Fruit fly (Drosophila melanogaster) whole organism, embryonic: ENCODE data around the gene Exn.

ENCODE experiments used
- BEAF-32 ChIP-seq: fragments of 200-800 bp; sonication (Bioruptor generic); optimal IDR thresholded peaks from 3 replicates; lab custom pipeline; 2017; ENCODE audit warnings: missing biosample characterization, missing genetic modification characterization, mild to moderate bottlenecking, moderate library complexity, missing genetic modification reagents
- BtbVII ChIP-seq: fragments of 200-800 bp; sonication (Bioruptor generic); optimal IDR thresholded peaks from 3 replicates; lab custom pipeline; 2017; ENCODE audit warnings: missing biosample characterization, mild to moderate bottlenecking, missing genetic modification characterization
- Bteb2 ChIP-seq: fragments of 200-800 bp; sonication (Bioruptor generic); optimal IDR thresholded peaks from 2 replicates; lab custom pipeline; 2016; ENCODE audit warnings: missing biosample characterization, missing genetic modification characterization
- CG11456 ChIP-seq: fragments of 200-800 bp; sonication (Bioruptor generic); IDR thresholded peaks from 3 replicates; pipeline ENCODE4 v1.3.6; 2022; ENCODE audit warnings: missing biosample characterization, missing genetic modification characterization
- CG13287 ChIP-seq: fragments of 200-800 bp; sonication (Bioruptor generic); IDR thresholded peaks from 2 replicates; pipeline ENCODE4 v1.3.6; 2022; ENCODE audit warnings: missing biosample characterization, missing genetic modification characterization; ENCODE audit not compliant: partially characterized antibody
- CG14050 ChIP-seq: fragments of 200-800 bp; sonication (Bioruptor generic); IDR thresholded peaks from 3 replicates; pipeline ENCODE4 v1.3.6; 2022; ENCODE audit warnings: missing biosample characterization, missing genetic modification characterization
- CG14860 ChIP-seq: fragments of 200-800 bp; sonication (Bioruptor generic); IDR thresholded peaks from 3 replicates; pipeline ENCODE4 v1.3.6; 2022; ENCODE audit warnings: missing biosample characterization, missing genetic modification characterization; ENCODE audit not compliant: partially characterized antibody
- CG17328 ChIP-seq: fragments of 200-800 bp; sonication (Bioruptor generic); IDR thresholded peaks from 2 replicates; pipeline ENCODE4 v1.3.6; 2022; ENCODE audit warnings: missing biosample characterization, missing genetic modification characterization
- CG2116 ChIP-seq: fragments of 200-800 bp; sonication (Bioruptor generic); optimal IDR thresholded peaks from 3 replicates; lab custom pipeline; 2018; ENCODE audit warnings: missing biosample characterization, mild to moderate bottlenecking, missing genetic modification characterization
- CG32772 ChIP-seq: fragments of 200-800 bp; sonication (Bioruptor generic); IDR thresholded peaks from 2 replicates; pipeline ENCODE4 v1.3.6; 2022; ENCODE audit warnings: missing biosample characterization, missing genetic modification characterization
- CG34224 ChIP-seq: fragments of 200-800 bp; sonication (Bioruptor generic); IDR thresholded peaks from 3 replicates; pipeline ENCODE4 v1.3.6; 2022; ENCODE audit warnings: missing biosample characterization, missing genetic modification characterization; ENCODE audit not compliant: partially characterized antibody
- CG7928 ChIP-seq: fragments of 200-800 bp; sonication (Bioruptor generic); optimal IDR thresholded peaks from 2 replicates; lab custom pipeline; 2017; ENCODE audit warnings: missing biosample characterization, mild to moderate bottlenecking, missing genetic modification characterization
- CG8924 ChIP-seq: fragments of 200-800 bp; optimal IDR thresholded peaks from 3 replicates; lab custom pipeline; 2019; ENCODE audit warnings: missing biosample characterization, mild to moderate bottlenecking, missing genetic modification characterization, moderate library complexity
- CG9215 ChIP-seq: fragments of 200-800 bp; sonication (Bioruptor generic); IDR thresholded peaks from 2 replicates; pipeline ENCODE4 v1.3.6; 2022; ENCODE audit warnings: missing biosample characterization, missing genetic modification characterization
- Camta ChIP-seq: fragments of 200-800 bp; sonication (Bioruptor generic); optimal IDR thresholded peaks from 2 replicates; lab custom pipeline; 2016; ENCODE audit warnings: missing biosample characterization, missing genetic modification characterization
- Dll ChIP-seq: fragments of 200-800 bp; sonication (Bioruptor generic); IDR thresholded peaks from 4 replicates; pipeline ENCODE4 v1.3.6; 2022; ENCODE audit warnings: missing biosample characterization, missing genetic modification characterization; ENCODE audit not compliant: partially characterized antibody
- Dp ChIP-seq: fragments of 200-800 bp; sonication (Bioruptor generic); optimal IDR thresholded peaks from 2 replicates; lab custom pipeline; 2018; ENCODE audit warnings: missing biosample characterization, mild to moderate bottlenecking, missing genetic modification characterization, moderate library complexity
- Dref ChIP-seq: fragments of 200-800 bp; sonication (Bioruptor generic); IDR thresholded peaks from 2 replicates; pipeline ENCODE4 v1.3.6; 2022; ENCODE audit warnings: missing biosample characterization, missing genetic modification characterization
- Fer1 ChIP-seq: fragments of 200-800 bp; sonication (Bioruptor generic); optimal IDR thresholded peaks from 2 replicates; lab custom pipeline; 2017; ENCODE audit warnings: missing biosample characterization, mild to moderate bottlenecking, missing genetic modification characterization
- HLH4C ChIP-seq: fragments of 200-800 bp; sonication (Bioruptor generic); IDR thresholded peaks from 3 replicates; pipeline ENCODE4 v1.3.6; 2022; ENCODE audit warnings: missing biosample characterization, missing genetic modification characterization; ENCODE audit not compliant: partially characterized antibody
- Jarid2 ChIP-seq: fragments of 200-800 bp; sonication (Bioruptor generic); optimal IDR thresholded peaks from 3 replicates; lab custom pipeline; 2017; ENCODE audit warnings: mild to moderate bottlenecking, missing biosample characterization, missing genetic modification reagents, missing genetic modification characterization
- Lim3 ChIP-seq: fragments of 200-800 bp; sonication (Bioruptor generic); IDR thresholded peaks from 2 replicates; pipeline ENCODE4 v1.3.6; 2022; ENCODE audit warnings: missing biosample characterization, missing genetic modification characterization
- Mad ChIP-seq: fragments of 200-800 bp; sonication (Bioruptor generic); optimal IDR thresholded peaks from 2 replicates; lab custom pipeline; 2016; ENCODE audit warnings: missing biosample characterization, missing genetic modification characterization
- Meics ChIP-seq: fragments of 200-800 bp; sonication (Bioruptor generic); optimal IDR thresholded peaks from 2 replicates; lab custom pipeline; 2017; ENCODE audit warnings: missing biosample characterization, mild to moderate bottlenecking, missing genetic modification characterization
- Scr ChIP-seq: fragments of 200-800 bp; sonication (Bioruptor generic); IDR thresholded peaks from 2 replicates; pipeline ENCODE4 v1.3.6; 2022; ENCODE audit warnings: missing biosample characterization, missing genetic modification characterization; ENCODE audit not compliant: partially characterized antibody
- Vsx1 ChIP-seq: fragments of 200-800 bp; sonication (Bioruptor generic); optimal IDR thresholded peaks from 2 replicates; lab custom pipeline; 2017; ENCODE audit warnings: missing biosample characterization, mild to moderate bottlenecking, missing genetic modification characterization, missing genetic modification reagents
- ato ChIP-seq: fragments of 200-800 bp; sonication (Bioruptor generic); IDR thresholded peaks from 2 replicates; pipeline ENCODE4 v1.3.6; 2022; ENCODE audit warnings: missing biosample characterization, missing genetic modification characterization; ENCODE audit not compliant: partially characterized antibody
- bigmax ChIP-seq: fragments of 200-800 bp; sonication (Bioruptor generic); optimal IDR thresholded peaks from 2 replicates; lab custom pipeline; 2018; ENCODE audit warnings: missing biosample characterization, mild to moderate bottlenecking, missing genetic modification characterization
- bowl ChIP-seq: fragments of 200-800 bp; sonication (Bioruptor generic); IDR thresholded peaks from 2 replicates; pipeline ENCODE4 v1.3.6; 2022; ENCODE audit warnings: missing biosample characterization, missing genetic modification characterization
- corto ChIP-seq: fragments of 200-800 bp; sonication (Bioruptor generic); optimal IDR thresholded peaks from 2 replicates; lab custom pipeline; 2016; ENCODE audit warnings: missing biosample characterization, mild to moderate bottlenecking, missing genetic modification characterization, moderate library complexity
- dpn ChIP-seq, 2 experiments: fragments of 200-800 bp; sonication (Bioruptor generic); optimal IDR thresholded peaks; 3 replicates each; lab custom pipeline; 2016; ENCODE audit warnings: missing biosample characterization in 2 of 2, missing genetic modification characterization in 2 of 2
- dysf ChIP-seq: fragments of 200-800 bp; sonication (Bioruptor generic); IDR thresholded peaks from 3 replicates; pipeline ENCODE4 v1.3.6; 2022; ENCODE audit warnings: missing biosample characterization, missing genetic modification characterization
- en ChIP-seq: fragments of 200-800 bp; sonication (Bioruptor generic); optimal IDR thresholded peaks from 2 replicates; lab custom pipeline; 2016; ENCODE audit warnings: missing biosample characterization, missing genetic modification characterization
- hb ChIP-seq: fragments of 200-800 bp; sonication (Bioruptor generic); IDR thresholded peaks from 3 replicates; pipeline ENCODE4 v1.3.6; 2022; ENCODE audit warnings: missing biosample characterization, missing genetic modification characterization; ENCODE audit not compliant: partially characterized antibody
- hbn ChIP-seq: fragments of 200-800 bp; sonication (Bioruptor generic); IDR thresholded peaks from 2 replicates; pipeline ENCODE4 v1.3.6; 2022; ENCODE audit warnings: missing biosample characterization, missing genetic modification characterization; ENCODE audit not compliant: partially characterized antibody
- ken ChIP-seq: fragments of 200-800 bp; sonication (Bioruptor generic); IDR thresholded peaks from 3 replicates; pipeline ENCODE4 v1.3.6; 2022; ENCODE audit warnings: missing biosample characterization, missing genetic modification characterization
- mirr ChIP-seq: fragments of 200-800 bp; sonication (Bioruptor generic); optimal IDR thresholded peaks from 3 replicates; lab custom pipeline; 2018; ENCODE audit warnings: missing biosample characterization, mild to moderate bottlenecking, missing genetic modification characterization
- nerfin-2 ChIP-seq: fragments of 200-800 bp; sonication (Bioruptor generic); IDR thresholded peaks from 2 replicates; pipeline ENCODE4 v1.3.6; 2022; ENCODE audit warnings: missing biosample characterization, missing genetic modification characterization; ENCODE audit not compliant: partially characterized antibody
- p53 ChIP-seq: fragments of 200-800 bp; sonication (Bioruptor generic); optimal IDR thresholded peaks from 2 replicates; lab custom pipeline; 2016; ENCODE audit warnings: missing biosample characterization, missing genetic modification characterization
- pb ChIP-seq: fragments of 200-800 bp; sonication (Bioruptor generic); optimal IDR thresholded peaks from 3 replicates; lab custom pipeline; 2016; ENCODE audit warnings: missing biosample characterization, missing genetic modification characterization
- run ChIP-seq: fragments of 200-800 bp; sonication (Bioruptor generic); optimal IDR thresholded peaks from 3 replicates; lab custom pipeline; 2018; ENCODE audit warnings: missing biosample characterization, mild to moderate bottlenecking, missing genetic modification characterization
- sna ChIP-seq: fragments of 200-800 bp; sonication (Bioruptor generic); IDR thresholded peaks from 2 replicates; pipeline ENCODE4 v1.3.6; 2022; ENCODE audit warnings: missing biosample characterization, missing genetic modification characterization; ENCODE audit not compliant: partially characterized antibody
- sr ChIP-seq: fragments of 200-800 bp; sonication (Bioruptor generic); IDR thresholded peaks from 3 replicates; pipeline ENCODE4 v1.3.6; 2022; ENCODE audit warnings: missing biosample characterization, missing genetic modification characterization
- sug ChIP-seq: fragments of 200-800 bp; optimal IDR thresholded peaks from 2 replicates; lab custom pipeline; 2019; ENCODE audit warnings: missing biosample characterization, mild to moderate bottlenecking, missing genetic modification characterization, moderate library complexity
- tna ChIP-seq: fragments of 200-800 bp; sonication (Bioruptor generic); IDR thresholded peaks from 2 replicates; pipeline ENCODE4 v1.3.6; 2022; ENCODE audit warnings: missing biosample characterization, missing genetic modification characterization; ENCODE audit not compliant: partially characterized antibody
- unc-4 ChIP-seq: fragments of 200-800 bp; sonication (Bioruptor generic); IDR thresholded peaks from 2 replicates; pipeline ENCODE4 v1.3.6; 2022; ENCODE audit warnings: missing biosample characterization, missing genetic modification characterization; ENCODE audit not compliant: partially characterized antibody
- vfl ChIP-seq: fragments of 200-800 bp; sonication (Bioruptor generic); optimal IDR thresholded peaks from 2 replicates; lab custom pipeline; 2016; ENCODE audit warnings: missing biosample characterization, missing genetic modification characterization
- yki ChIP-seq: fragments of >200 bp; optimal IDR thresholded peaks from 3 replicates; lab custom pipeline; 2018

The Exn gene

DNA sequence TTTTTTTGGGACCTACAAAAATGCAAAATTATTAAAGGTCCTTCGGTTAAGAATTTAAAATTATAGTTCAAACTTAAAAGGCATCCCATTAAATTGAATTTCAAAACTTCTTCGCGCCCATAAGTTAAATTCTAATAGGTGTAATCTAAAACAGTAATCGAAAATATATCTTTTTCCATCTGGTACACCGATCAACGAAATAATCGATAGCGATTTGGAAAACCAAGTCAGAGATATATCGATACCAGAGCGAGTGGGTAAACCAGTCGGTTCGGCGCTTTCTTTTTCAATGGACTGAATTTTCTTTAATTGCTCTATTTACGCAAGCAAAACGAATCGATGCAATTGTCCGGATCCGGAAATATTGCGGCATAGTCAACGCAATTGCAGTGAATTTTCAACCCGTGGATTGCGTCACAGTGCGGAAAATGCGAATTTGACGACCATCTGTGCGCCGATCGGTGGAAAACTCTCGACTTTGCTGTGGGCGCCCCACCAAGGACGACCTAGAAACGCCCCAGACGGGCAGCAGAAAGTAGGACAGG is 54.4 kb downstream of the Exn start, which contains the start of gene Fit2 (continued):
- TF ChIP-seq p53 (no peak), bigmax (no peak), sr (no peak), dpn (GFP tag; optimal IDR thresholded peaks at IDR 0.05; lab: Kevin White, UChicago) (no peak), Camta (GFP tag; lab: Kevin White, UChicago) (no peak), Mad (GFP tag; lab: Kevin White, UChicago) (no peak), vfl (GFP tag; lab: Kevin White, UChicago) (no peak), ken (GFP tag; lab: Robert Waterston, UW) (no peak), Meics (GFP tag; lab: Kevin White, UChicago) (no peak), sna (GFP tag; lab: Robert Waterston, UW) (peak; percentile 95), bowl (GFP tag; lab: Robert Waterston, UW) (no peak), CG7928 (GFP tag; lab: Kevin White, UChicago) (no peak), CG14050 (no peak)
- TF ChIP-seq, all 482 proteins: peak for 55

DNA sequence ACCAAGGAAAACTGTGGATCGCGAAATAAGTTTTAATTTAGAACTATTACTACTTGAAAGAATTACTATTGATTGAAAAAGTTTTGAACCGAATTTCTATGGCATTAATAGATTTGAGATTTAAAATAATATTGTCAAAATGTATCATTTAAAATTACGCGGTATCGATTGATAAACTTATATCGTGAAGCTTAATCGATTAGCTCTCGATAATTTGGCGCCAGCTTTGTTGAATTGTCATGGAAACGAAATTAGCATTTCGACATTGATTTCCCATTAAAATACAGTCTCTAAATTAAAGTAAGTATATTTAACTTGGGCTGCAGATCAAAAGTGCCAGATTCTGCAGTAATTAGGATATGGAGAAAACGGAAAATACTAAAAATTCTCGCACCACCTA is 57.5 kb downstream of the Exn start, which contains the start of gene CG7730:
Gene CG7730 (plus strand): TSS at position 206 of the 400 bp plus-strand sequence.
- peak; percentile 71 for TF ChIP-seq Dll (GFP tag; lab: Robert Waterston, UW)
- no peak for TF ChIP-seq CG11456 (GFP tag; lab: Robert Waterston, UW)
- TF ChIP-seq CG14860: peak; percentile 55; the same call in 2 of the 3 replicates
- TF ChIP-seq yki (lab: Kevin White, UChicago): no peak
- TF ChIP-seq Jarid2: no peak
- TF ChIP-seq unc-4 (GFP tag; lab: Robert Waterston, UW): 0 out of 2 replicates have a peak, but pooled peaks have one; percentile 45
- peak; percentile 81 for TF ChIP-seq Dp (GFP tag; lab: Kevin White, UChicago)
- peak; percentile 72 for TF ChIP-seq CG34224
- no peak for TF ChIP-seq CG9215 (GFP tag; lab: Robert Waterston, UW)
- no peak for TF ChIP-seq corto (GFP tag; lab: Kevin White, UChicago)
- TF ChIP-seq BEAF-32 (GFP tag; lab: Kevin White, UChicago): peak; percentile 38
- peak; percentile 60 for TF ChIP-seq Scr (GFP tag; lab: Robert Waterston, UW)
- peak; percentile 71 for TF ChIP-seq tna (GFP tag; lab: Robert Waterston, UW)
- no peak for TF ChIP-seq Bteb2
- TF ChIP-seq CG2116 (GFP tag; lab: Kevin White, UChicago): peak; percentile 29
- no peak for TF ChIP-seq Fer1
- TF ChIP-seq nerfin-2 (GFP tag; lab: Robert Waterston, UW): peak; percentile 63; the same call in 1 of the 2 replicates
- no peak for TF ChIP-seq dysf
- no peak for TF ChIP-seq mirr (GFP tag; lab: Kevin White, UChicago)
- TF ChIP-seq ato (GFP tag; lab: Robert Waterston, UW): peak; percentile 16; the same call in 1 of the 2 replicates
- peak; percentile 75 for TF ChIP-seq HLH4C
- no peak for TF ChIP-seq CG32772 (GFP tag; lab: Robert Waterston, UW)
- no peak for TF ChIP-seq BtbVII (GFP tag; lab: Kevin White, UChicago)
- peak; percentile 58; the same call in 1 of the 2 replicates for TF ChIP-seq hbn
- TF ChIP-seq CG8924: no peak
- TF ChIP-seq run: no peak
- peak; percentile 61 for TF ChIP-seq Dref
- TF ChIP-seq bowl (GFP tag; lab: Robert Waterston, UW): no peak
- no peak for TF ChIP-seq CG17328 (GFP tag; lab: Robert Waterston, UW)
- no peak for TF ChIP-seq sug (tag; lab: Kevin White, UChicago)
- TF ChIP-seq en (GFP tag; lab: Kevin White, UChicago): no peak
- TF ChIP-seq pb (GFP tag; lab: Kevin White, UChicago): no peak
- peak; percentile 76 for TF ChIP-seq CG13287
- no peak for TF ChIP-seq Vsx1
- no peak for TF ChIP-seq Lim3 (GFP tag; lab: Robert Waterston, UW)
- TF ChIP-seq hb (GFP tag; lab: Robert Waterston, UW): peak; percentile 32; the same call in 1 of the 3 replicates
